Worm (Caenorhabditis elegans): ENCODE data around the gene C02E7.6.

- TF ChIP-seq unc-62 (GFP tag; optimal IDR thresholded peaks at IDR 0.05) (no peak), pha-4 (tag; optimal IDR thresholded peaks at IDR 0.05) (no peak), snpc-4 (tag; optimal IDR thresholded peaks at IDR 0.05) (no peak), nhr-237 (tag; optimal IDR thresholded peaks at IDR 0.05) (no peak), blmp-1 (tag; optimal IDR thresholded peaks at IDR 0.05) (no peak), nhr-12 (tag; optimal IDR thresholded peaks at IDR 0.05) (no peak), cnd-1 (tag; optimal IDR thresholded peaks at IDR 0.05) (no peak), nhr-2 (tag; optimal IDR thresholded peaks at IDR 0.05) (no peak), elt-1 (tag; optimal IDR thresholded peaks at IDR 0.05; ENCODE audit: borderline replicate concordance, insufficient read depth) (no peak), sptf-1 (tag; optimal IDR thresholded peaks at IDR 0.05) (no peak), mep-1 (tag; optimal IDR thresholded peaks at IDR 0.05) (no peak), unc-39 (tag; optimal IDR thresholded peaks at IDR 0.05) (no peak), ztf-11 (tag; optimal IDR thresholded peaks at IDR 0.05) (no peak), ces-1 (GFP tag; optimal IDR thresholded peaks at IDR 0.05) (no peak)
These were observed 47.0 kb upstream of the C02E7.6 start, which contains the start of gene srd-33 for ce11 chrV:4871992-4872391.
